Worm (Caenorhabditis elegans) whole organism, L1 larva: ENCODE measurements around the gene ent-3.

Experiments used
- C04F5.9 ChIP-seq: sonication (generic microtip); optimal IDR thresholded peaks from 2 replicates; lab custom pipeline; 2016; ENCODE audit warnings: missing genetic modification characterization, missing compliant biosample characterization
- C16A3.4 ChIP-seq: fragments of 150-350 bp; optimal IDR thresholded peaks from 2 replicates; lab custom pipeline; 2014; ENCODE audit warnings: missing biosample characterization, missing genetic modification characterization
- C34B4.2 ChIP-seq: sonication (generic microtip); optimal IDR thresholded peaks from 2 replicates; lab custom pipeline; 2017; ENCODE audit warnings: mild to moderate bottlenecking, missing genetic modification characterization, missing compliant biosample characterization
- aha-1 ChIP-seq: fragments of 150-350 bp; optimal IDR thresholded peaks from 2 replicates; lab custom pipeline; 2014; ENCODE audit warnings: missing biosample characterization, missing genetic modification characterization
- alr-1 ChIP-seq: fragments of 200-800 bp; sonication (Bioruptor generic); optimal IDR thresholded peaks from 2 replicates; lab custom pipeline; 2018; ENCODE audit warnings: borderline replicate concordance, mild to moderate bottlenecking, missing genetic modification characterization, missing compliant biosample characterization
- aly-2 ChIP-seq: fragments of 150-350 bp; optimal IDR thresholded peaks from 2 replicates; lab custom pipeline; 2014; ENCODE audit warnings: missing biosample characterization, missing genetic modification characterization
- ceh-63 ChIP-seq: fragments of 200-800 bp; sonication (Bioruptor generic); optimal IDR thresholded peaks from 2 replicates; lab custom pipeline; 2018; ENCODE audit warnings: mild to moderate bottlenecking, missing genetic modification characterization, missing compliant biosample characterization
- ceh-8 ChIP-seq: fragments of 200-800 bp; sonication (Bioruptor generic); optimal IDR thresholded peaks from 2 replicates; lab custom pipeline; 2018; ENCODE audit warnings: mild to moderate bottlenecking, missing genetic modification characterization, moderate library complexity, missing compliant biosample characterization
- ceh-82 ChIP-seq, 3 experiments: fragments of 150-350 bp in 1 of 3; sonication (generic microtip) in 2 of 3; optimal IDR thresholded peaks; 2 replicates each; lab custom pipeline; 2014 to 2017; ENCODE audit warnings: missing biosample characterization in 3 of 3, missing genetic modification characterization in 3 of 3
- ces-1 ChIP-seq: fragments of 150-350 bp; optimal IDR thresholded peaks from 2 replicates; lab custom pipeline; 2014; ENCODE audit warnings: missing biosample characterization, missing genetic modification reagents, missing genetic modification characterization
- dpl-1 ChIP-seq, 3 experiments: fragments of 150-350 bp in 2 of 3; sonication (generic microtip) in 1 of 3; optimal IDR thresholded peaks; 2 replicates each; lab custom pipeline; 2014 to 2017; ENCODE audit warnings: missing biosample characterization in 3 of 3, missing genetic modification characterization in 3 of 3, missing genetic modification reagents in 3 of 3
- dsc-1 ChIP-seq: sonication (generic microtip); optimal IDR thresholded peaks from 2 replicates; lab custom pipeline; 2016; ENCODE audit warnings: mild to moderate bottlenecking, missing genetic modification characterization, missing compliant biosample characterization
- egl-13 ChIP-seq: sonication (generic microtip); optimal IDR thresholded peaks from 2 replicates; lab custom pipeline; 2016; ENCODE audit warnings: missing genotype, missing genetic modification reagents, missing genetic modification characterization, missing compliant biosample characterization
- egl-27 ChIP-seq, 2 experiments: fragments of 150-350 bp in 1 of 2; sonication (generic microtip); optimal IDR thresholded peaks; 3 replicates each; lab custom pipeline; 2017 to 2018; ENCODE audit warnings: missing biosample characterization in 2 of 2, missing genetic modification characterization in 2 of 2, missing genetic modification reagents in 2 of 2
- elt-3 ChIP-seq, 6 experiments: fragments of 150-350 bp in 1 of 6; sonication (generic microtip); optimal IDR thresholded peaks; 2 replicates each; lab custom pipeline; 2017 to 2018; ENCODE audit warnings: missing biosample characterization in 6 of 6, missing genetic modification characterization in 6 of 6, inconsistent platforms in 1 of 6
- ets-5 ChIP-seq: fragments of 200-800 bp; sonication (Bioruptor generic); IDR thresholded peaks from 2 replicates; pipeline ENCODE4 v1.3.6; 2022; ENCODE audit warnings: missing genetic modification characterization, missing compliant biosample characterization
- fkh-4 ChIP-seq: sonication (generic microtip); optimal IDR thresholded peaks from 2 replicates; lab custom pipeline; 2016; ENCODE audit warnings: missing compliant biosample characterization, missing genetic modification characterization, borderline replicate concordance
- fkh-8 ChIP-seq: sonication (generic microtip); optimal IDR thresholded peaks from 2 replicates; lab custom pipeline; 2016; ENCODE audit warnings: mild to moderate bottlenecking, missing genetic modification characterization, missing compliant biosample characterization
- fos-1 ChIP-seq: fragments of 150-350 bp; optimal IDR thresholded peaks from 2 replicates; lab custom pipeline; 2014; ENCODE audit warnings: missing biosample characterization, missing genetic modification characterization
- grh-1 ChIP-seq: fragments of 200-800 bp; sonication (Bioruptor generic); IDR thresholded peaks from 2 replicates; pipeline ENCODE4 v1.3.6; 2022; ENCODE audit warnings: missing genetic modification reagents, missing genetic modification characterization, missing compliant biosample characterization
- hlh-4 ChIP-seq: sonication (generic microtip); optimal IDR thresholded peaks from 2 replicates; lab custom pipeline; 2016; ENCODE audit warnings: mild to moderate bottlenecking, missing genetic modification characterization, missing compliant biosample characterization
- irx-1 ChIP-seq: sonication (generic microtip); optimal IDR thresholded peaks from 2 replicates; lab custom pipeline; 2016; ENCODE audit warnings: missing genetic modification characterization, missing compliant biosample characterization
- jun-1 ChIP-seq: fragments of 150-350 bp; optimal IDR thresholded peaks from 2 replicates; lab custom pipeline; 2014; ENCODE audit warnings: missing biosample characterization, missing genetic modification reagents, missing genetic modification characterization
- lin-15B ChIP-seq: fragments of 150-350 bp; sonication (generic microtip); optimal IDR thresholded peaks from 3 replicates; lab custom pipeline; 2014; ENCODE audit warnings: missing biosample characterization, missing genetic modification characterization
- lin-35 ChIP-seq, 2 experiments: fragments of 150-350 bp; optimal IDR thresholded peaks; 2 replicates each; lab custom pipeline; 2014; ENCODE audit warnings: missing biosample characterization in 2 of 2, missing genetic modification characterization in 2 of 2, missing genetic modification reagents in 2 of 2
- lin-39 ChIP-seq: fragments of 150-350 bp; optimal IDR thresholded peaks from 2 replicates; lab custom pipeline; 2014; ENCODE audit warnings: missing biosample characterization, missing genetic modification reagents, missing genetic modification characterization
- lir-3 ChIP-seq: sonication (generic microtip); optimal IDR thresholded peaks from 2 replicates; lab custom pipeline; 2016; ENCODE audit warnings: mild to moderate bottlenecking, missing genetic modification characterization, moderate library complexity, missing compliant biosample characterization; ENCODE audit not compliant: poor library complexity
- lsy-2 ChIP-seq, 2 experiments: fragments of 150-350 bp; optimal IDR thresholded peaks; 2 replicates each; lab custom pipeline; 2014; ENCODE audit warnings: missing biosample characterization in 2 of 2, missing genetic modification characterization in 2 of 2
- mab-9 ChIP-seq: fragments of 200-800 bp; sonication (Bioruptor generic); IDR thresholded peaks from 2 replicates; pipeline ENCODE4 v1.3.6; 2022; ENCODE audit warnings: missing genetic modification reagents, missing genetic modification characterization, missing compliant biosample characterization
- mdl-1 ChIP-seq, 2 experiments: fragments of 150-350 bp; optimal IDR thresholded peaks; 2 replicates each; lab custom pipeline; 2014 to 2017; ENCODE audit warnings: missing biosample characterization in 2 of 2, missing genetic modification characterization in 2 of 2, inconsistent platforms in 1 of 2
- mef-2 ChIP-seq: fragments of 150-350 bp; optimal IDR thresholded peaks from 2 replicates; lab custom pipeline; 2014; ENCODE audit warnings: missing biosample characterization, missing genetic modification characterization
- mep-1 ChIP-seq: fragments of 150-350 bp; optimal IDR thresholded peaks from 2 replicates; lab custom pipeline; 2014; ENCODE audit warnings: missing biosample characterization, missing genetic modification characterization
- nhr-11 ChIP-seq: fragments of 150-350 bp; optimal IDR thresholded peaks from 2 replicates; lab custom pipeline; 2014; ENCODE audit warnings: missing biosample characterization, missing genetic modification characterization
- nhr-12 ChIP-seq: sonication (generic microtip); optimal IDR thresholded peaks from 2 replicates; lab custom pipeline; 2017; ENCODE audit warnings: missing biosample characterization, missing genetic modification characterization
- nhr-20 ChIP-seq: sonication (generic microtip); optimal IDR thresholded peaks from 2 replicates; lab custom pipeline; 2016; ENCODE audit warnings: mild to moderate bottlenecking, missing genetic modification characterization, missing compliant biosample characterization
- nhr-76 ChIP-seq: sonication (generic microtip); optimal IDR thresholded peaks from 2 replicates; lab custom pipeline; 2017; ENCODE audit warnings: missing biosample characterization, missing genetic modification characterization
- nhr-77 ChIP-seq: fragments of 150-350 bp; optimal IDR thresholded peaks from 2 replicates; lab custom pipeline; 2014; ENCODE audit warnings: missing biosample characterization, missing genetic modification characterization
- nhr-85 ChIP-seq: sonication (generic microtip); peaks from one replicate; lab custom pipeline; 2016; ENCODE audit warnings: missing genetic modification characterization, inconsistent platforms, missing compliant biosample characterization
- nhr-90 ChIP-seq: sonication (generic microtip); optimal IDR thresholded peaks from 2 replicates; lab custom pipeline; 2016; ENCODE audit warnings: mild to moderate bottlenecking, missing genetic modification characterization, missing compliant biosample characterization; ENCODE audit not compliant: poor library complexity
- pax-3 ChIP-seq: fragments of 200-800 bp; sonication (Bioruptor generic); optimal IDR thresholded peaks from 2 replicates; lab custom pipeline; 2018; ENCODE audit warnings: mild to moderate bottlenecking, missing genetic modification characterization, moderate library complexity, missing compliant biosample characterization
- pqm-1 ChIP-seq: sonication (generic microtip); optimal IDR thresholded peaks from 3 replicates; lab custom pipeline; 2017; ENCODE audit warnings: missing biosample characterization, missing genetic modification characterization
- snpc-4 ChIP-seq: fragments of 150-350 bp; optimal IDR thresholded peaks from 2 replicates; lab custom pipeline; 2014; ENCODE audit warnings: missing biosample characterization, missing genetic modification characterization
- snu-23 ChIP-seq: sonication (generic microtip); optimal IDR thresholded peaks from 2 replicates; lab custom pipeline; 2016; ENCODE audit warnings: missing genetic modification characterization, missing compliant biosample characterization
- sox-4 ChIP-seq: sonication (generic microtip); optimal IDR thresholded peaks from 2 replicates; lab custom pipeline; 2016; ENCODE audit warnings: missing genetic modification characterization, missing compliant biosample characterization
- sup-37 ChIP-seq: fragments of 200-800 bp; sonication (Bioruptor generic); optimal IDR thresholded peaks from 2 replicates; lab custom pipeline; 2018; ENCODE audit warnings: mild to moderate bottlenecking, missing genetic modification characterization, missing compliant biosample characterization
- swsn-7 ChIP-seq: sonication (generic microtip); optimal IDR thresholded peaks from 2 replicates; lab custom pipeline; 2016; ENCODE audit warnings: missing genetic modification characterization, missing compliant biosample characterization
- tbx-2 ChIP-seq: sonication (generic microtip); optimal IDR thresholded peaks from 2 replicates; lab custom pipeline; 2016; ENCODE audit warnings: missing genetic modification characterization, missing compliant biosample characterization
- tlp-1 ChIP-seq: fragments of 150-350 bp; optimal IDR thresholded peaks from 2 replicates; lab custom pipeline; 2014; ENCODE audit warnings: missing biosample characterization, missing genetic modification characterization
- unc-130 ChIP-seq: fragments of 150-350 bp; optimal IDR thresholded peaks from 2 replicates; lab custom pipeline; 2017; ENCODE audit warnings: missing biosample characterization, missing genetic modification characterization, inconsistent platforms
- unc-30 ChIP-seq: sonication (generic microtip); optimal IDR thresholded peaks from 2 replicates; lab custom pipeline; 2017; ENCODE audit warnings: missing biosample characterization, missing genetic modification characterization
- unc-62 ChIP-seq: fragments of 150-350 bp; optimal IDR thresholded peaks from 2 replicates; lab custom pipeline; 2014; ENCODE audit warnings: missing biosample characterization, missing genetic modification reagents, missing genetic modification characterization
- unc-86 ChIP-seq: sonication (generic microtip); optimal IDR thresholded peaks from 2 replicates; lab custom pipeline; 2016; ENCODE audit warnings: missing genetic modification characterization, missing compliant biosample characterization
- xbp-1 ChIP-seq: sonication (generic microtip); optimal IDR thresholded peaks from 2 replicates; lab custom pipeline; 2016; ENCODE audit warnings: missing genetic modification characterization, missing compliant biosample characterization
- zag-1 ChIP-seq: fragments of 150-350 bp; optimal IDR thresholded peaks from 2 replicates; lab custom pipeline; 2014; ENCODE audit warnings: missing biosample characterization, missing genetic modification characterization

Gene ent-3

DNA sequence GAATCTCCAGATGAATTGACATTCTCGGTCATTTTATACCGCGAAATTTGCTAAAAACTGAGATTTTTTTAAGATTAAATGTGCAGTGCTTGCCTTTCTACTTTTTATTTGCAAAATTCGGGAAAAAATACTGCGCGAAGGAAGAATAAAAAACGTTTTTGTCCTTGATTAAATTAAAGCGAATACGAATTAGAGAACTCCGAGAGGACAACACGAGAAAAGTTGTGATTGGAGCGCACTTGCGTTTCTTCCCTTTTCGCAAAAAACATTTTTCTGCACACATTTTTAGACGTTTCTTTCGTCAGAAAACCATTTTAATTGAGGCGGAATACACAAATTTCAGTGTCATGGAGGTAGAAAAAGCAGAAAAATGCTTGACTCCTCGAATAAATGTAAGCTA, 50.4 kb downstream of the ent-3 start, which contains the start of the genes trm-1 and ints-2 (continued):
- peak; percentile 40 for TF ChIP-seq lir-3 (tag; lab: Kevin White, UChicago)
- no peak for TF ChIP-seq pax-3 (tag; lab: Kevin White, UChicago)
- peak in 1 of 2 experiments; percentile 28 for TF ChIP-seq mdl-1 (tag; optimal IDR thresholded peaks at IDR 0.05; lab: Kevin White, UChicago)
- no peak for TF ChIP-seq egl-27 (tag; optimal IDR thresholded peaks at IDR 0.05; lab: Kevin White, UChicago)
- peak; percentile 64 for TF ChIP-seq xbp-1 (tag; lab: Kevin White, UChicago)
- peak; percentile 83 for TF ChIP-seq mep-1 (tag; lab: Kevin White, UChicago)
- TF ChIP-seq mef-2 (tag; lab: Kevin White, UChicago) = no peak
- TF ChIP-seq lin-15B (tag; lab: Kevin White, UChicago) = peak; percentile 86
- TF ChIP-seq snu-23 (GFP tag; lab: Kevin White, UChicago) = peak; percentile 73
- TF ChIP-seq irx-1 = peak; percentile 51
- no peak for TF ChIP-seq hlh-4 (tag; lab: Kevin White, UChicago)
- no peak for TF ChIP-seq nhr-76 (tag; lab: Kevin White, UChicago)
- TF ChIP-seq lsy-2 (tag; optimal IDR thresholded peaks at IDR 0.05; lab: Kevin White, UChicago) = peak; percentile 67 to 84
- peak; percentile 45 for TF ChIP-seq grh-1
- TF ChIP-seq fos-1 (tag; lab: Kevin White, UChicago) = peak; percentile 25
- no peak for TF ChIP-seq mab-9 (GFP tag; lab: Robert Waterston, UW)
- peak; percentile 71 for TF ChIP-seq dsc-1 (tag; lab: Kevin White, UChicago)
- no peak for TF ChIP-seq zag-1 (tag; lab: Kevin White, UChicago)
- no peak for TF ChIP-seq unc-30 (tag; lab: Kevin White, UChicago)
- no peak for TF ChIP-seq tlp-1
- TF ChIP-seq tbx-2 = peak; percentile 67
- no peak for TF ChIP-seq nhr-11 (tag; lab: Kevin White, UChicago)
- peak; percentile 21 for TF ChIP-seq aly-2 (tag; lab: Kevin White, UChicago)
- peak; percentile 71 for TF ChIP-seq swsn-7 (tag; lab: Kevin White, UChicago)
- TF ChIP-seq elt-3 (tag; optimal IDR thresholded peaks at IDR 0.05; lab: Kevin White, UChicago) = peak in 1 of 6 experiments; percentile 5
- peak; percentile 12 for TF ChIP-seq C04F5.9 (tag; lab: Kevin White, UChicago)
- TF ChIP-seq unc-62 (GFP tag; lab: Kevin White, UChicago) = no peak
- TF ChIP-seq jun-1 = no peak
- TF ChIP-seq aha-1 = no peak
- peak; percentile 33 for TF ChIP-seq nhr-77 (tag; lab: Kevin White, UChicago)
- peak; percentile 37 to 76 (median 74) for TF ChIP-seq dpl-1 (GFP tag; optimal IDR thresholded peaks at IDR 0.05; lab: Kevin White, UChicago)
- peak; percentile 9 for TF ChIP-seq unc-130 (tag; lab: Kevin White, UChicago)
- TF ChIP-seq nhr-85 = peak; percentile 86
- no peak for TF ChIP-seq sup-37 (GFP tag; lab: Kevin White, UChicago)
- TF ChIP-seq nhr-20 (tag; lab: Kevin White, UChicago) = peak; percentile 68
- peak; percentile 54 for TF ChIP-seq snpc-4 (tag; lab: Kevin White, UChicago)
- no peak for TF ChIP-seq alr-1 (tag; lab: Kevin White, UChicago)
- TF ChIP-seq egl-13 = no peak
- TF ChIP-seq lin-35 (GFP tag; optimal IDR thresholded peaks at IDR 0.05; lab: Kevin White, UChicago) = peak; percentile 70 to 82
- no peak for TF ChIP-seq C34B4.2
- peak; percentile 33 for TF ChIP-seq lin-39 (tag; lab: Kevin White, UChicago)
- no peak for TF ChIP-seq ces-1 (GFP tag; lab: Kevin White, UChicago)
- no peak for TF ChIP-seq ets-5 (GFP tag; lab: Robert Waterston, UW)
- peak; percentile 61 to 69 (median 65) for TF ChIP-seq ceh-82 (tag; optimal IDR thresholded peaks at IDR 0.05; lab: Kevin White, UChicago)
- peak; percentile 52 for TF ChIP-seq C16A3.4
- peak; percentile 48 for TF ChIP-seq fkh-8 (tag; lab: Kevin White, UChicago)
- no peak for TF ChIP-seq ceh-63
- no peak for TF ChIP-seq pqm-1
- TF ChIP-seq unc-86 (tag; lab: Kevin White, UChicago) = peak; percentile 41
- peak; percentile 57 for TF ChIP-seq nhr-90 (tag; lab: Kevin White, UChicago)
- TF ChIP-seq sox-4 (tag; lab: Kevin White, UChicago) = no peak
- TF ChIP-seq nhr-12 (tag; lab: Kevin White, UChicago) = no peak
- peak; percentile 72 for TF ChIP-seq ceh-8
- no peak for TF ChIP-seq fkh-4 (tag; lab: Kevin White, UChicago)
